Worm (Caenorhabditis elegans) whole organism, L4 larva: ENCODE data around the gene aip-1.

Experiments
- T20F7.1 ChIP-seq: fragments of 200-800 bp; sonication (Bioruptor generic); optimal IDR thresholded peaks from 2 replicates; lab custom pipeline; 2018; ENCODE audit warnings: mild to moderate bottlenecking, missing genetic modification characterization, missing compliant biosample characterization
- daf-12 ChIP-seq: fragments of 150-350 bp; optimal IDR thresholded peaks from 2 replicates; lab custom pipeline; 2014; ENCODE audit warnings: missing biosample characterization, missing genetic modification reagents, missing genetic modification characterization
- dpl-1 ChIP-seq: fragments of 150-350 bp; optimal IDR thresholded peaks from 2 replicates; lab custom pipeline; 2014; ENCODE audit warnings: missing biosample characterization, missing genetic modification reagents, missing genetic modification characterization
- hmg-1.1 ChIP-seq: fragments of 200-800 bp; sonication (Bioruptor generic); IDR thresholded peaks from 2 replicates; pipeline ENCODE4 v1.3.6; 2022; ENCODE audit warnings: missing genetic modification reagents, missing genetic modification characterization, missing compliant biosample characterization
- mdt-29 ChIP-seq: fragments of 200-800 bp; sonication (Bioruptor generic); IDR thresholded peaks from 2 replicates; pipeline ENCODE4 v1.3.6; 2022; ENCODE audit warnings: missing genetic modification reagents, missing genetic modification characterization, missing compliant biosample characterization
- snpc-4 ChIP-seq: fragments of 150-350 bp; optimal IDR thresholded peaks from 2 replicates; lab custom pipeline; 2014; ENCODE audit warnings: missing biosample characterization, missing genetic modification characterization

- TF ChIP-seq mdt-29 (GFP tag; lab: Robert Waterston, UW) = no peak
- TF ChIP-seq snpc-4 = no peak
- TF ChIP-seq hmg-1.1 = no peak
- no peak for TF ChIP-seq dpl-1 (GFP tag; lab: Kevin White, UChicago)
- no peak for TF ChIP-seq daf-12 (tag; lab: Kevin White, UChicago)
- TF ChIP-seq T20F7.1 (GFP tag; lab: Kevin White, UChicago) = no peak
Measured at ce11 chrV:14011427-14011826, 706 bp upstream of the aip-1 start.
